Fruit fly (Drosophila melanogaster): ENCODE measurements around the gene Rh7.

The Rh7 gene

DNA sequence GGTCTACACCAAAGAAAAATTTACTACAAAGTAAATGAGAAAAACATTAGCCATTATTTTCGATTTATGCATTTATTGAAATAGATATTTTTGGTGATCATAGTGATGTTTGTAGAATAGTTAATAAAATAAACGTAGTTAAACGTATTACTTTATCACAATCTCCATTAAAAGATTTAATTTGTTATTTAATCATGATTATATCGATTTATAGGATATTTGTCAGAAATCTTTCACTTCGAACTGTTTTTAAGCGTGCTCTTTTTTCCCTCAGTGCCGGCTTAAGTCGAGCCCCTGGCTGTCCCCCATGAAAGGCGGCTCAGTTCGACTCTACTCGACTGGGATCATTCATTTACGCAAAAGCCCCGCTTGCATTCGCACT is 48.3 kb upstream of the Rh7 start (continued):
- no peak for TF ChIP-seq Dbx (GFP tag; IDR thresholded peaks at IDR 0.05)
- no peak for TF ChIP-seq HmgD (GFP tag; optimal IDR thresholded peaks at IDR 0.05)
- TF ChIP-seq CHES-1-like (GFP tag; optimal IDR thresholded peaks at IDR 0.05): no peak
- TF ChIP-seq CG6791 (GFP tag; IDR thresholded peaks at IDR 0.05; ENCODE audit: partially characterized antibody): no peak
- peak; percentile 42 for TF ChIP-seq lmd (GFP tag; IDR thresholded peaks at IDR 0.05)
- TF ChIP-seq sima (GFP tag; optimal IDR thresholded peaks at IDR 0.05): no peak
- no peak for TF ChIP-seq CG18619 (GFP tag; optimal IDR thresholded peaks at IDR 0.05)
- TF ChIP-seq bsh (GFP tag; optimal IDR thresholded peaks at IDR 0.05): no peak
- no peak for TF ChIP-seq Mad (GFP tag; optimal IDR thresholded peaks at IDR 0.05)
- TF ChIP-seq sna (GFP tag; IDR thresholded peaks at IDR 0.05; ENCODE audit: partially characterized antibody): no peak
- TF ChIP-seq NfI (GFP tag; optimal IDR thresholded peaks at IDR 0.05): no peak
- TF ChIP-seq HLH3B (GFP tag; IDR thresholded peaks at IDR 0.05): no peak
- no peak; the same call in 2 of the 3 replicates for TF ChIP-seq B-H1 (GFP tag; IDR thresholded peaks at IDR 0.05)
- no peak for TF ChIP-seq fd3F (GFP tag; optimal IDR thresholded peaks at IDR 0.05)
- no peak for TF ChIP-seq Usf (GFP tag; optimal IDR thresholded peaks at IDR 0.05)
- TF ChIP-seq az2 (GFP tag; optimal IDR thresholded peaks at IDR 0.05): no peak
- TF ChIP-seq Bteb2 (GFP tag; optimal IDR thresholded peaks at IDR 0.05): no peak
- no peak for TF ChIP-seq CG17186 (GFP tag; optimal IDR thresholded peaks at IDR 0.05)
- no peak for TF ChIP-seq HmgZ (tag; optimal IDR thresholded peaks at IDR 0.05)
- no peak for TF ChIP-seq CG6854 (GFP tag; optimal IDR thresholded peaks at IDR 0.05)
- no peak for TF ChIP-seq emc (GFP tag; optimal IDR thresholded peaks at IDR 0.05)
- TF ChIP-seq CG9797 (GFP tag; optimal IDR thresholded peaks at IDR 0.05): no peak
- no peak for TF ChIP-seq Fer1 (GFP tag; optimal IDR thresholded peaks at IDR 0.05)
- no peak for TF ChIP-seq Doc3 (GFP tag; IDR thresholded peaks at IDR 0.05; ENCODE audit: partially characterized antibody)
- no peak for TF ChIP-seq insv (GFP tag; optimal IDR thresholded peaks at IDR 0.05)
- no peak for TF ChIP-seq Mrtf (GFP tag; IDR thresholded peaks at IDR 0.05)
- TF ChIP-seq Xrp1 (GFP tag; IDR thresholded peaks at IDR 0.05): no peak
- no peak for TF ChIP-seq CG6683 (GFP tag; optimal IDR thresholded peaks at IDR 0.05)
- no peak for TF ChIP-seq mld (GFP tag; IDR thresholded peaks at IDR 0.05; ENCODE audit: partially characterized antibody)
- TF ChIP-seq wek (GFP tag; optimal IDR thresholded peaks at IDR 0.05): no peak
- TF ChIP-seq CG34224 (GFP tag; IDR thresholded peaks at IDR 0.05; ENCODE audit: partially characterized antibody): no peak
- TF ChIP-seq CG11247 (GFP tag; IDR thresholded peaks at IDR 0.05): no peak
- no peak for TF ChIP-seq zf30C (GFP tag; optimal IDR thresholded peaks at IDR 0.05)
- peak; percentile 7 for TF ChIP-seq phol (tag; optimal IDR thresholded peaks at IDR 0.05)
- TF ChIP-seq Dfd (GFP tag; optimal IDR thresholded peaks at IDR 0.05): no peak
- TF ChIP-seq MBD-R2 (GFP tag; IDR thresholded peaks at IDR 0.05): no peak
- no peak for TF ChIP-seq CG3995 (GFP tag; optimal IDR thresholded peaks at IDR 0.05)
- TF ChIP-seq CG3726 (GFP tag; IDR thresholded peaks at IDR 0.05): no peak
- TF ChIP-seq Ravus (GFP tag; IDR thresholded peaks at IDR 0.05): no peak
- TF ChIP-seq CG7987 (GFP tag; optimal IDR thresholded peaks at IDR 0.05): no peak
- TF ChIP-seq CG14050 (GFP tag; IDR thresholded peaks at IDR 0.05): no peak
- no peak for TF ChIP-seq CG2712 (tag; optimal IDR thresholded peaks at IDR 0.05)
- TF ChIP-seq CG2120 (GFP tag; optimal IDR thresholded peaks at IDR 0.05): no peak
- TF ChIP-seq CG30403 (GFP tag; optimal IDR thresholded peaks at IDR 0.05): peak; percentile 24
- no peak for TF ChIP-seq h (optimal IDR thresholded peaks at IDR 0.05)
- TF ChIP-seq Nf-YC (tag; optimal IDR thresholded peaks at IDR 0.05): no peak
- no peak for TF ChIP-seq lab (GFP tag; optimal IDR thresholded peaks at IDR 0.05)
- TF ChIP-seq Med (GFP tag): no peak
- no peak for TF ChIP-seq NC2β (GFP tag; optimal IDR thresholded peaks at IDR 0.05)
- no peak for TF ChIP-seq cwo (GFP tag; optimal IDR thresholded peaks at IDR 0.05)
- TF ChIP-seq scrt (GFP tag; optimal IDR thresholded peaks at IDR 0.05): no peak
- TF ChIP-seq CG4854 (GFP tag; optimal IDR thresholded peaks at IDR 0.05): no peak

Measured in whole organism, embryonic.